Worm (Caenorhabditis elegans) whole organism, L4/young adult: ENCODE data around the gene frpr-2.

ENCODE experiments used
- W03F9.2 ChIP-seq: fragments of 150-350 bp; optimal IDR thresholded peaks from 2 replicates; lab custom pipeline; 2014; ENCODE audit warnings: missing biosample characterization, missing genetic modification characterization
- dao-5 ChIP-seq: sonication (generic microtip); optimal IDR thresholded peaks from 2 replicates; lab custom pipeline; 2016; ENCODE audit warnings: missing genotype, missing genetic modification characterization, moderate library complexity, missing compliant biosample characterization
- him-1 ChIP-seq: sonication (generic microtip); optimal IDR thresholded peaks from 2 replicates; lab custom pipeline; 2016; ENCODE audit warnings: missing genotype, missing genetic modification reagents, missing genetic modification characterization, missing compliant biosample characterization

Gene frpr-2

ce11 chrX:12958897-12959296 lies 6.4 kb upstream of the frpr-2 start:
- TF ChIP-seq W03F9.2: no peak
- no peak for TF ChIP-seq dao-5
- TF ChIP-seq him-1 (tag; lab: Kevin White, UChicago): no peak

ce11 chrX:12975595-12976089 lies 10.4 kb downstream of the frpr-2 start, which contains the start of gene ppk-3:
Gene ppk-3 (minus strand): TSS chrX:12975645.
- TF ChIP-seq dao-5 (no peak), W03F9.2 (peak; percentile 64), him-1 (tag; lab: Kevin White, UChicago) (no peak)

ce11 chrX:12976774-12977173 lies 11.5 kb downstream of the frpr-2 start, which contains the start of the genes F11C1.4 and F11C1.10:
Gene F11C1.4 (plus strand): TSS chrX:12977074.
Gene F11C1.10 (plus strand): TSS chrX:12977082.
- TF ChIP-seq dao-5 (no peak), W03F9.2 (no peak), him-1 (tag; lab: Kevin White, UChicago) (no peak)

DNA sequence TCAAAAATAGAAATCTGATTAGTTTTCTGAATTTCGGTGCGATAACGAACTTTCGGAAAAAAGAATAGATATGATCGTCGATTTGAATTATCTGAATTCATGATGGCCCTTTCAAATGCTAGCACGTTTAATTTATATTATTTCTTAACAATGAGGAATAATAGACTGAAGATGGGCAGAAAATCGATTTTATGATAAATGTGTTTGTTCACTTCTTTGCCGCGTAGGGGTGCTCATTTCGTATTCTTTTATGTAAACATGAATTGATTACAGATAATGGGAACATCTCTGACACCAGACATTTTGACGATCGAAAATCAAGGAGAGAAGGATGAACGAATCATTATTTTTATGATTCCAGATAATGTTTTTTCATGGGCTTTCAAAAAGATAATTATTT lies 12.2 kb downstream of the frpr-2 start, which contains the start of gene F11C1.9:
TSS of gene F11C1.9 (minus strand) at position 101 of the 400 bp plus-strand sequence.
- TF ChIP-seq W03F9.2: no peak
- TF ChIP-seq him-1 (tag; lab: Kevin White, UChicago): no peak
- TF ChIP-seq dao-5: no peak

- TF ChIP-seq dao-5 (no peak), him-1 (tag; lab: Kevin White, UChicago) (no peak), W03F9.2 (no peak)
These were observed 13.3 kb downstream of the frpr-2 start for ce11 chrX:12978569-12978968.

- TF ChIP-seq him-1 (tag; lab: Kevin White, UChicago) (no peak), dao-5 (no peak)
These were observed 14.5 kb downstream of the frpr-2 start for ce11 chrX:12979747-12980146.

ce11 chrX:12981393-12981792 lies 16.1 kb downstream of the frpr-2 start, which contains the start of gene scav-4:
Gene scav-4 (plus strand): TSS chrX:12981775.
- no peak for TF ChIP-seq him-1 (tag; lab: Kevin White, UChicago)
- TF ChIP-seq dao-5: no peak
- TF ChIP-seq W03F9.2: no peak

DNA sequence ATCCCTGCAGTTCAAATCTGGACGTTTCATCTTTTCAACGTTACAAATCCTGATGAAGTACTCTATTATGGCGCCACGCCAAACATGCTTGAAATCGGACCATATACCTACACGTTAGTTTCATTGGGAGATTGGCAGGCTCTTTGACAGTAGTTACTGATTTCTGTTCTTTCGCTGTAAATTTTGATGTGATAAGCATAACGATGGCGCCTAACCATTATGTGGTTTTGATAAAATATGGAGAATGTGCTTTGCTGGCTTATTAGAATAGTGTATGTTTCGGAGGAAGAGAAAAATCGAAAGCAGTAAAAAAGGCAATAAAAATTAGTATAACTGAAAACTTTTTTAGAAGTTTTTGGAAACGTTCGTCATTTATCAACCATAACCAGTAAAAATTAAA lies 17.5 kb downstream of the frpr-2 start:
- no peak for TF ChIP-seq W03F9.2

ce11 chrX:12987119-12987518 lies 21.9 kb downstream of the frpr-2 start, which contains the start of gene mff-1:
Gene mff-1 (minus strand): TSS chrX:12987219.
- no peak for TF ChIP-seq W03F9.2
- no peak for TF ChIP-seq dao-5
- TF ChIP-seq him-1 (tag; lab: Kevin White, UChicago): no peak

ce11 chrX:12989205-12989604 lies 23.9 kb downstream of the frpr-2 start, which contains the start of gene F11C1.7:
Gene F11C1.7 (plus strand): TSS chrX:12989344.
- TF ChIP-seq W03F9.2 (no peak), him-1 (tag; lab: Kevin White, UChicago) (no peak), dao-5 (no peak)

DNA sequence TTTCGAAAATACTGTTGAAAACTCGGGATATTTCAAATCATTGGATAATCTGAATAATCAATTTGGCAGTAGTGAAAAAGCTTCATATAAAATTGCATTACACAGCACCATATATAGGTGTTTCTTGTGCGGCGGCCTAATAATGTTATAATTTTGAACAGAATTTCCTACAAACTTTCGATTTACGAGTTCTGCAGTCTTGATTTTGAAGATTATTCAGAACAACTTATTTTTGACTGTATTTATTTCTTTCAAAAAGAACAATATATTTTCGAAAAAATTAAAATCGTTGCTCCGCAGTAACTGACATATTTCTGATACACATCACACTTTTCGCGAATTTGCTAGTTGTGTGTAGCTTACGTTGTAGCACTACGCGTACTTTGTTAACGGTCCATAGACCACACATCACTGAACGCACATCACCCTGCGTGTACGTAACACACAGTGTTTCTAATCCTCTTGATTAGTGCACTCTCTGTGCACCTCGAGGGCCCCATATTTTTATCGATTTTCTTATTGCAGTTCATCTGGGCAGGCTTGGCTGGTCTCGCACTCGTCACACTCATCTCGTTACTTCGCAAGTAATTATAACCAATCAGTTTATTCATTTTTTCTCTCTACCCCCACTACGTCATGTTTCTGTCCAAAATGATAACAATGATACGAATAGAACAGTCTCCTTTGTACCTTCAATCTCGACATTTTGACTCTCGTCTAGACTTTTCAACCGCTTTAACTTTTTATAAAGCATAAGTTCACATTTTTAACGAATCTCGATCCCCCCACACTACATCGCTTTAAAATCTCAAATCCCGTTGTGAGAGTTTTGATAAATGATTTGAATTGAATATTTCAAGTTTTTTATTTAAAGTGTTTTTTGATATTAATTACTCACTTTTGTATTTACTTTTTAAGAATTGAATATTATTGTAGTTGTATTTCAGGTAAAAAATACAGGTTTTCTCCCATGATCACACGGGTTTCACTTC lies 25.6 kb downstream of the frpr-2 start, which contains the start of the genes F11C1.1 and vwa-8:
TSS of gene F11C1.1 (minus strand) at position 51 of the 992 bp plus-strand sequence.
TSS of gene vwa-8 (plus strand) at position 942 of the 992 bp plus-strand sequence.
- TF ChIP-seq dao-5 (no peak), W03F9.2 (no peak), him-1 (tag; lab: Kevin White, UChicago) (no peak)

- TF ChIP-seq W03F9.2 (no peak), dao-5 (no peak), him-1 (tag; lab: Kevin White, UChicago) (no peak)
These were observed 30.9 kb downstream of the frpr-2 start for ce11 chrX:12996161-12996560.

- TF ChIP-seq dao-5 (no peak), him-1 (tag; lab: Kevin White, UChicago) (no peak)
These were observed 34.3 kb downstream of the frpr-2 start for ce11 chrX:12999567-12999966.

DNA sequence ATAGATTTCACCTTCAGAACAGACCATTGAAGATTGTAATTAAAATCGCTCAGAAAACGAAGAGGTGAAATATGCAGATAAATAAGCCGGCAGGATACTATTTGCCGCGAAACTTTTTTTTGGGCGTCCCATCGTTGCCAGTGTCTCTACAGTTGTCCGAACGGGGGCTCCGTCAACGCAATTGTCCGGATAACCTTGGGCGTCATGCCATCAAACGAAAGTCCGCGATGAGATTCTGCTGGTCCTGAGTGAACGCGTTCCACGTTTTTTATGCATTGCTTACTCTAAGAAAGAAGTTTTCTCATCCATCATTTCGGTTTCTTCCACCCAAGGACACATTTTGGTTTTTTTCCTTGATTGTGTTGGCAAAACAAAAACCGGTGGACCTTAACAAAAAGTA lies 35.6 kb downstream of the frpr-2 start:
- no peak for TF ChIP-seq dao-5
- TF ChIP-seq him-1 (tag; lab: Kevin White, UChicago): no peak
- no peak for TF ChIP-seq W03F9.2

DNA sequence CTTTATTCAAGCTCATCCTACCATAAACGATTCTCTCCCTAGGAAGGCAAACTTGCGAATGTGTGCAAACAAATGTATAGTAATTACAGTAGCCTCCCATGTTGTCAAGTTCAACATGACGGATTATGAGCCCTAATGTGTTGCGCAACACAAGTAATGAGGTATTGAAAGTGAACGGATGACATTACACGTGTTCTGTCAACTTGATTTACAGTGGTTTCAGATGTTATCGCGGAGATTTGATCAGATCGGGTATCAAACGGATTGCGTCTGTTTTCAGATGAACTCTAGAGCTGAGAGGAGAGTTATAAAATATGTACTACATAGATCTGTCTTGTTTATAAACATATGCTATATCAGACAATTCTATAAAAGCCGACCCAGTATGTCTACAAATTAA lies 37.1 kb downstream of the frpr-2 start:
- TF ChIP-seq him-1 (tag; lab: Kevin White, UChicago) (no peak), dao-5 (no peak), W03F9.2 (no peak)
